Fruit fly (Drosophila melanogaster) whole organism, wandering third instar larva: Measurements from ENCODE around the gene sick.

Experiments
- Abd-B ChIP-seq: fragments of >200 bp; optimal IDR thresholded peaks from 2 replicates; lab custom pipeline; 2017; ENCODE audit warnings: missing biosample characterization, missing genetic modification characterization
- CG32264 ChIP-seq: fragments of 200-800 bp; sonication (Bioruptor generic); optimal IDR thresholded peaks from 2 replicates; lab custom pipeline; 2016; ENCODE audit warnings: missing biosample characterization, missing genetic modification characterization
- CG9705 ChIP-seq: fragments of 200-800 bp; sonication (Bioruptor generic); optimal IDR thresholded peaks from 2 replicates; lab custom pipeline; 2018; ENCODE audit warnings: missing biosample characterization, mild to moderate bottlenecking, missing genetic modification characterization
- Dfd ChIP-seq: fragments of >200 bp; optimal IDR thresholded peaks from 2 replicates; lab custom pipeline; 2017; ENCODE audit warnings: missing biosample characterization, missing genetic modification characterization
- Dif ChIP-seq: fragments of 200-275, 200-300 bp; sonication (Bioruptor generic); optimal IDR thresholded peaks from 2 replicates; lab custom pipeline; 2018; ENCODE audit warnings: missing biosample characterization, missing genetic modification characterization; ENCODE audit not compliant: partially characterized antibody
- GATAd ChIP-seq: sonication (Bioruptor generic); optimal IDR thresholded peaks from 2 replicates; lab custom pipeline; 2016; ENCODE audit warnings: missing biosample characterization, missing genetic modification characterization
- Hnf4 ChIP-seq: fragments of 200-800 bp; sonication (Bioruptor generic); optimal IDR thresholded peaks from 2 replicates; lab custom pipeline; 2016; ENCODE audit warnings: missing biosample characterization, mild to moderate bottlenecking, missing genetic modification characterization
- Hr78 ChIP-seq: fragments of >200 bp; optimal IDR thresholded peaks from 2 replicates; lab custom pipeline; 2017; ENCODE audit warnings: missing biosample characterization, missing genetic modification characterization
- Hr83 ChIP-seq: fragments of 200-300 bp; sonication (Bioruptor generic); optimal IDR thresholded peaks from 2 replicates; lab custom pipeline; 2016; ENCODE audit warnings: missing biosample characterization, mild to moderate bottlenecking, missing genetic modification characterization, moderate library complexity; ENCODE audit not compliant: poor library complexity, severe bottlenecking
- Jra ChIP-seq: sonication (Bioruptor generic); optimal IDR thresholded peaks from 2 replicates; lab custom pipeline; 2016; ENCODE audit warnings: missing biosample characterization, missing genetic modification characterization
- Mio ChIP-seq: sonication (Bioruptor generic); optimal IDR thresholded peaks from 2 replicates; lab custom pipeline; 2016; ENCODE audit warnings: missing biosample characterization, missing genetic modification characterization
- Myc ChIP-seq: fragments of >200 bp; optimal IDR thresholded peaks from 2 replicates; lab custom pipeline; 2017
- N ChIP-seq: fragments of >200 bp; optimal IDR thresholded peaks from 2 replicates; lab custom pipeline; 2018; ENCODE audit warnings: missing biosample characterization, missing external identifiers, missing genetic modification characterization
- OdsH ChIP-seq: fragments of 200-800 bp; sonication (Bioruptor generic); optimal IDR thresholded peaks from 2 replicates; lab custom pipeline; 2016; ENCODE audit warnings: missing biosample characterization, mild to moderate bottlenecking, missing genetic modification characterization
- Rel ChIP-seq, 2 experiments: fragments of 200-800 bp; sonication (Bioruptor generic) in 1 of 2; optimal IDR thresholded peaks; 2 replicates in 1 of 2; 3 replicates in 1 of 2; lab custom pipeline; 2016 to 2019; ENCODE audit warnings: mild to moderate bottlenecking in 2 of 2, missing biosample characterization in 2 of 2, missing genetic modification characterization in 2 of 2, moderate library complexity in 1 of 2
- Sp1 ChIP-seq: fragments of 200-800 bp; sonication (Bioruptor generic); optimal IDR thresholded peaks from 3 replicates; lab custom pipeline; 2019; ENCODE audit warnings: missing biosample characterization, mild to moderate bottlenecking, missing genetic modification characterization, moderate library complexity
- Vsx2 ChIP-seq: fragments of 200-300, 225-300 bp; sonication (Bioruptor generic); optimal IDR thresholded peaks from 2 replicates; lab custom pipeline; 2018; ENCODE audit warnings: missing biosample characterization, missing genetic modification characterization; ENCODE audit not compliant: partially characterized antibody
- br ChIP-seq: fragments of 200-800 bp; sonication (Bioruptor generic); optimal IDR thresholded peaks from 2 replicates; lab custom pipeline; 2016; ENCODE audit warnings: missing biosample characterization, missing genetic modification characterization
- dl ChIP-seq, 2 experiments: fragments of 175-275, 200-275 bp in 1 of 2; fragments of 200-275 bp in 1 of 2; sonication (Bioruptor generic); optimal IDR thresholded peaks; lab custom pipeline; 2018; ENCODE audit warnings: mild to moderate bottlenecking in 2 of 2, missing biosample characterization in 2 of 2, missing genetic modification characterization in 2 of 2, moderate library complexity in 2 of 2; ENCODE audit not compliant: partially characterized antibody in 2 of 2, insufficient read depth in 1 of 2
- dmrt93B ChIP-seq: fragments of 200-800 bp; sonication (Bioruptor generic); optimal IDR thresholded peaks from 2 replicates; lab custom pipeline; 2018; ENCODE audit warnings: missing biosample characterization, mild to moderate bottlenecking, missing genetic modification characterization
- dsf ChIP-seq: sonication (Bioruptor generic); optimal IDR thresholded peaks from 2 replicates; lab custom pipeline; 2016; ENCODE audit warnings: missing biosample characterization, missing genetic modification characterization, borderline replicate concordance
- foxo ChIP-seq, 2 experiments: fragments of 200-800 bp; sonication (Bioruptor generic); optimal IDR thresholded peaks; 2 replicates in 1 of 2; 3 replicates in 1 of 2; lab custom pipeline; 2016 to 2017; ENCODE audit warnings: missing biosample characterization in 2 of 2, missing genetic modification characterization in 2 of 2
- fru ChIP-seq: fragments of 200-800 bp; sonication (Bioruptor generic); optimal IDR thresholded peaks from 3 replicates; lab custom pipeline; 2016; ENCODE audit warnings: missing biosample characterization, mild to moderate bottlenecking, missing genetic modification characterization
- h ChIP-seq: fragments of 200-800 bp; sonication (Bioruptor generic); optimal IDR thresholded peaks from 3 replicates; lab custom pipeline; 2016; ENCODE audit warnings: missing biosample characterization, mild to moderate bottlenecking, missing genetic modification characterization
- jim ChIP-seq: fragments of 175-275, 200-325 bp; sonication (Bioruptor generic); optimal IDR thresholded peaks from 2 replicates; lab custom pipeline; 2016; ENCODE audit warnings: missing biosample characterization, mild to moderate bottlenecking, missing genetic modification characterization
- lola ChIP-seq: fragments of >200 bp; optimal IDR thresholded peaks from 2 replicates; lab custom pipeline; 2017; ENCODE audit warnings: missing biosample characterization, missing genetic modification characterization
- pan ChIP-seq: fragments of >200 bp; optimal IDR thresholded peaks from 2 replicates; lab custom pipeline; 2017
- psq ChIP-seq: fragments of 200-800 bp; sonication (Bioruptor generic); optimal IDR thresholded peaks from 3 replicates; lab custom pipeline; 2017; ENCODE audit warnings: missing biosample characterization, mild to moderate bottlenecking, missing genetic modification characterization, moderate library complexity
- rgr ChIP-seq: fragments of 200-800 bp; sonication (Bioruptor generic); optimal IDR thresholded peaks from 3 replicates; lab custom pipeline; 2016; ENCODE audit warnings: missing biosample characterization, mild to moderate bottlenecking, missing genetic modification characterization
- sv ChIP-seq: fragments of 200-800 bp; sonication (Bioruptor generic); optimal IDR thresholded peaks from 3 replicates; lab custom pipeline; 2016; ENCODE audit warnings: missing biosample characterization, missing genetic modification characterization
- tai ChIP-seq: sonication (Bioruptor generic); optimal IDR thresholded peaks from 2 replicates; lab custom pipeline; 2016; ENCODE audit warnings: missing biosample characterization, missing genetic modification characterization
- usp ChIP-seq: fragments of >200 bp; optimal IDR thresholded peaks from 2 replicates; lab custom pipeline; 2017; ENCODE audit warnings: missing biosample characterization, missing genetic modification characterization
- woc ChIP-seq: sonication (Bioruptor generic); optimal IDR thresholded peaks from 2 replicates; lab custom pipeline; 2016; ENCODE audit warnings: missing biosample characterization, mild to moderate bottlenecking, missing genetic modification characterization

Gene sick

DNA sequence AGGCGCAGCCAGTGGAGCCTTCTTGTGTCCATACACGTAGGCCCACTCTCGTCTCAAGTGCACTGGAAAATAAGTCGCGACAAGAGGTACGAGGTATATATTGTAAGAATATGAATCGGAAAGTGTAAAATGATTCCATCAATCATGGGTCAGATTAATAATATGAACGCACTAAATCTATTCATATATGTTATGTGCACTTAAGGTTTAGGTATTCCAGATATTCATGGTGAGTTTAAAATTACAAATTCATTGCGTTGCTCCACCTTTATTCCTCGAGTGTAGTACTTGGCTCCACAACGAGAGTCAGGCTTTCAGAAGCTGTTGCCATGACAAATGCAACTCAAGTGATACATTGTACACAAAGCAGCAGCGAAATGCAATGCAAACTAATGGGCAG, 109.1 kb downstream of the sick start (continued):
- no peak for TF ChIP-seq dl (GFP tag; optimal IDR thresholded peaks at IDR 0.05; lab: Kevin White, UChicago; ENCODE audit: insufficient read depth in 1 of 2, partially characterized antibody in 2 of 2)
- TF ChIP-seq Sp1 = peak; percentile 52
- peak; percentile 44 for TF ChIP-seq fru (GFP tag; lab: Kevin White, UChicago)
- no peak for TF ChIP-seq lola (GFP tag; lab: Kevin White, UChicago)

DNA sequence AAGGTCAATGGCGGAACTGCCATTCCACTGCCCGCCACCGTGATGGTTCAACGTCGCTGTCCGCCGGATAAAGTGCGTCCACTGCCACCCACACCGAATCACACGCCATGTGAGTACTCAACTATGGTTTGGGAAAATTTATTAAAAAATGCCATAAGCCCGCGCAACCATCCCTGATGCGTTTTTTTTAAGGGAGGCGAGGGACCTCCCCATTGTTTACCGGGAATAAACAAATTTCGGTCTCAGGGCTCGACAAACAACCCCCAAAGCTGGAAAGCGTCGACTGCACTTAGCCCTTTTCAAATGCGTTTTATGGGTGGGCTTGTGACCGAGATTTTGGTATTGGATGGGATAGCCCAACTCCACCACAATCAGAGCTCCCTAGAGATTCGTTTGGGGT, 111.6 kb downstream of the sick start:
- TF ChIP-seq usp (GFP tag; lab: Kevin White, UChicago) = no peak

DNA sequence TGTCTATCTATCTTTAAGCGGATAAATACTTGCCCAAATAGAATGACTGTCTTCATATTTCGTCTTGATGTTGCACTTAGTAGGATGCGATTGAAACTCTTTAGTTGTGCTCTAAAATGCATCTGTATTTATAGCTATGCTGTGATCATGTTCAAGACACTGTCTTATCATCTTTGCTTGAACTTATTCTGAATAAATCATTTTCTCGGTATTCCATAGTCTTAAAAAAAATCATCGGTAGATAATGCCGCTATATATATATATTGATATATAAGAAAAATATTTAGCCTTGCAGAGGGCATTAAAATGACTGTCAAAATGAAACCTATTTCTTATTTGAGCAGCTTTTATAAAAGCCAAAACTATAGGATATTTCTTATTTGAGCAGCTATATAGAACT, 116.1 kb downstream of the sick start, which contains the start of gene TotF:
TotF (minus strand) TSS at position 101 of the 400 bp plus-strand sequence.
- TF ChIP-seq CG9705 (GFP tag; lab: Kevin White, UChicago) (no peak), Hnf4 (no peak), Sp1 (no peak), GATAd (GFP tag; lab: Kevin White, UChicago) (no peak), Jra (no peak), lola (GFP tag; lab: Kevin White, UChicago) (no peak)
- TF ChIP-seq, all 38 proteins: peak for 0

DNA sequence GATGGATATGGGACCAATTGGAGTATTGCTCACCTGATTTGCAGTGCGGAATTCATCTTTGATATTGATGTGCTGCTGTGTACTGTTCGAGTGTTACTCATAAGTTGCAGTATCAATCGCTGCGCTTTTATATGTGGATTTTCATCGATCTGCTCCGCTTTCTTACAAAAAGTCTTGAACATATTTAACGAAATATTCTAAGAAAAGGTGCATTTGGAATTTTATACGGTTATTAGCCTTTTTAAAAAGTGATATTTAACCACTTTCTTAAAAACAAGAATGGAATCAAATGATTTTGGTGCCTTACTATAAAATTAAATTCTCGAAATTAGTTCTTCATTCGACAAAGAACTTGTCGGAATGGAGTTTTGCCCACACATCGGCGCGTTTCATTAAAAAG, 117.3 kb downstream of the sick start, which contains the start of gene TotE:
TotE (minus strand) TSS at position 101 of the 400 bp plus-strand sequence.
- TF ChIP-seq foxo (GFP tag; optimal IDR thresholded peaks at IDR 0.05; lab: Kevin White, UChicago) (no peak), Hnf4 (no peak), Hr83 (GFP tag; lab: Kevin White, UChicago) (no peak), usp (GFP tag; lab: Kevin White, UChicago) (no peak), h (GFP tag; lab: Kevin White, UChicago) (no peak)
- TF ChIP-seq, all 38 proteins: peak for 0

DNA sequence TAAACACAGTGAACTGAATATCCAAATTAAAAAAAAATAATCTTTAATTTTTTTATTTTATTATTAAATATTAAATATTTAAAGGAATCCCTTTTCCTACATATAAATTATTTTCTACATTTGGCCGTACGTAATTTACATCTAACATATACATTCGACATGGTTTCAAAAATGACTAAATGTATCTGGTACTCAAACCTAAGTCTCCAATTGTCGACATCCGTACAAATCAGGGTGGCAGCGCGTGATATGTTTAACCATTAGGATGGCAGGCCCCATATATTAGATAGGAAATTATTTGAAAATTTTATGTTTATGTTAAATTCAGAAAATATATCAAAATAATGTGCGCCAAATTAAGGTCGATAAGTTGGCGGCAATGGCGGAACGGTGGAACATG, 119.0 kb downstream of the sick start:
- TF ChIP-seq tai (no peak), Myc (peak; percentile 60)

DNA sequence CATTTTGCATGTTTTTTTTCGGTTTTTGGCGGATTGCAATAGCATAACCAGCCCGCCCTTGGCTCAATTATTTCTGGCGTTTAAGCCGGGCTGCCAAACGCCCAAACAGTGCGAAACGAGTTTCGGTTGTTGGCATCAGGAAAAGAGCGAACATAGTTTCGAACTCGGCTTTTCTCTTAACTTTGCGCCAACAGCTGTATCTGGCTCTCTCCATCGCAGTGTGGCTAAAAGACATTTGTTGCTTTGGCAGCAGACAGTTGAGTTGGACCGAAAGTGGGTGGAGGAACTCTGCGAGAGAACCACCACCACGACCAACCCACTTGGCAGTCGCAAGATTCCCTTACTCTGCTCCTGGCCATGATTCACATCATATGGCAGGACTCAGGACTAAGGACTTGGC, 120.8 kb downstream of the sick start:
- TF ChIP-seq rgr (GFP tag; lab: Kevin White, UChicago) (no peak), woc (GFP tag; lab: Kevin White, UChicago) (no peak), br (GFP tag; lab: Kevin White, UChicago) (no peak), Mio (GFP tag; lab: Kevin White, UChicago) (no peak), Abd-B (no peak), CG9705 (GFP tag; lab: Kevin White, UChicago) (no peak), Hnf4 (no peak), pan (lab: Kevin White, UChicago) (no peak), dsf (GFP tag; lab: Kevin White, UChicago) (no peak), Dif (no peak), Dfd (GFP tag; lab: Kevin White, UChicago) (no peak), OdsH (GFP tag; lab: Kevin White, UChicago) (no peak), Sp1 (no peak), Hr83 (GFP tag; lab: Kevin White, UChicago) (no peak), sv (GFP tag; lab: Kevin White, UChicago) (no peak), Hr78 (GFP tag; lab: Kevin White, UChicago) (no peak), dmrt93B (GFP tag; lab: Kevin White, UChicago) (no peak), GATAd (GFP tag; lab: Kevin White, UChicago) (no peak), tai (no peak), psq (no peak)
- TF ChIP-seq, all 38 proteins: peak for 0

DNA sequence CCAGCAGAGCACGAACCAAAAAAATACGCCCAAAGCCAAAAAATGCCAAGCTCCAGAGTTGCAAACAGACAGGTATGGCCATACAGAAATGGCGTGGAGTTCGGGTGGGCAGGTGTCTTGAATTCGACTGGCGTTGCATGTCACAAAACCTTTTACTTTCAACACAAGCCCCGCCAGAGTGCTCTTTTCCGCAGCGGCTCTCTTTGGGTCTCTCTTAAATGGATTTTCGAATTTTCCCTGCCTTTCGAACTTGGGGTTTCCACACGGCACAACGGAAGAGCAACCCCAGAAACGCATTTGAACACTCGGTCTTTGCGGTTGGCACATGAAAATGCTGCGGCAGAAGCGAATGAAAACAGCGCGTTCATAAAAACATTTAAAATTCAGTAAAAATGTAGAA, 121.7 kb downstream of the sick start:
- TF ChIP-seq Mio (GFP tag; lab: Kevin White, UChicago) (no peak), CG32264 (no peak), N (no peak), GATAd (GFP tag; lab: Kevin White, UChicago) (no peak), Dif (no peak), br (GFP tag; lab: Kevin White, UChicago) (no peak), Dfd (GFP tag; lab: Kevin White, UChicago) (no peak), rgr (GFP tag; lab: Kevin White, UChicago) (no peak), jim (GFP tag; lab: Kevin White, UChicago) (no peak), pan (lab: Kevin White, UChicago) (no peak), Rel (GFP tag; optimal IDR thresholded peaks at IDR 0.05; lab: Kevin White, UChicago) (no peak), Rel (tag; optimal IDR thresholded peaks at IDR 0.05; lab: Kevin White, UChicago) (no peak), Jra (no peak), Vsx2 (no peak), lola (GFP tag; lab: Kevin White, UChicago) (no peak), Sp1 (no peak), woc (GFP tag; lab: Kevin White, UChicago) (no peak), dl (GFP tag; optimal IDR thresholded peaks at IDR 0.05; lab: Kevin White, UChicago; ENCODE audit: insufficient read depth in 1 of 2, partially characterized antibody in 2 of 2) (no peak), h (GFP tag; lab: Kevin White, UChicago) (no peak)
